Fruit fly (Drosophila melanogaster): Measurements from ENCODE around the gene Cpr64Ad.

Gene Cpr64Ad

dm6 chr3L:4215079-4215478, at the start of gene Cpr64Ad:
Cpr64Ad (plus strand) TSS chr3L:4215379.
- no peak for TF ChIP-seq noc (tag; optimal IDR thresholded peaks at IDR 0.05)

- TF ChIP-seq noc (tag; optimal IDR thresholded peaks at IDR 0.05) = no peak
These were observed 47.8 kb upstream of the Cpr64Ad start, which contains the start of gene mas for dm6 chr3L:4167353-4167842. mas (minus strand) TSS chr3L:4167464.

- TF ChIP-seq noc (tag; optimal IDR thresholded peaks at IDR 0.05) = peak; percentile 39
These were observed 45.1 kb upstream of the Cpr64Ad start, which contains the start of gene Ero1L for dm6 chr3L:4169957-4170651. Ero1L (plus strand) TSS chr3L:4170404.

dm6 chr3L:4173584-4173983, 41.6 kb upstream of the Cpr64Ad start, which contains the start of gene CG18675:
CG18675 (plus strand) TSS chr3L:4173884.
- TF ChIP-seq noc (tag; optimal IDR thresholded peaks at IDR 0.05) = no peak

dm6 chr3L:4177981-4178562, 37.1 kb upstream of the Cpr64Ad start, which contains the start of gene Teh4:
Teh4 (minus strand) TSS chr3L:4178270.
- no peak for TF ChIP-seq noc (tag; optimal IDR thresholded peaks at IDR 0.05)

dm6 chr3L:4184563-4184962, 30.6 kb upstream of the Cpr64Ad start, which contains the start of gene Teh3:
Teh3 (minus strand) TSS chr3L:4184663.
- TF ChIP-seq noc (tag; optimal IDR thresholded peaks at IDR 0.05) = no peak

- TF ChIP-seq noc (tag; optimal IDR thresholded peaks at IDR 0.05) = no peak
These were observed 29.9 kb upstream of the Cpr64Ad start for dm6 chr3L:4185259-4185658.

- TF ChIP-seq noc (tag; optimal IDR thresholded peaks at IDR 0.05) = no peak
These were observed 28.5 kb upstream of the Cpr64Ad start, which contains the start of gene VhaM9.7-c for dm6 chr3L:4186659-4187058. VhaM9.7-c (minus strand) TSS chr3L:4186865.

- TF ChIP-seq noc (tag; optimal IDR thresholded peaks at IDR 0.05) = no peak
These were observed 27.2 kb upstream of the Cpr64Ad start, which contains the start of the genes Teh2 and tipE for dm6 chr3L:4187930-4188523. Teh2 (minus strand) TSS chr3L:4188023. tipE (plus strand) TSS chr3L:4188499.

dm6 chr3L:4193730-4194649, 21.2 kb upstream of the Cpr64Ad start, which contains the start of gene CG43367:
CG43367 (plus strand) TSS chr3L:4193993.
- TF ChIP-seq noc (tag; optimal IDR thresholded peaks at IDR 0.05) = no peak

dm6 chr3L:4204239-4204638, 10.9 kb upstream of the Cpr64Ad start, which contains the start of gene CG15005:
CG15005 (minus strand) TSS chr3L:4204339.
- no peak for TF ChIP-seq noc (tag; optimal IDR thresholded peaks at IDR 0.05)

- TF ChIP-seq noc (tag; optimal IDR thresholded peaks at IDR 0.05) = no peak
These were observed 10.3 kb upstream of the Cpr64Ad start for dm6 chr3L:4204867-4205266.

dm6 chr3L:4209078-4209477, 6.1 kb upstream of the Cpr64Ad start, which contains the start of gene Cpr64Aa:
Cpr64Aa (minus strand) TSS chr3L:4209178.
- no peak for TF ChIP-seq noc (tag; optimal IDR thresholded peaks at IDR 0.05)

- no peak for TF ChIP-seq noc (tag; optimal IDR thresholded peaks at IDR 0.05)
These were observed 5.4 kb upstream of the Cpr64Ad start for dm6 chr3L:4209731-4210130.

- TF ChIP-seq noc (tag; optimal IDR thresholded peaks at IDR 0.05) = no peak
These were observed 3.7 kb upstream of the Cpr64Ad start, which contains the start of gene Cpr64Ab for dm6 chr3L:4211440-4211839. Cpr64Ab (minus strand) TSS chr3L:4211540.
